Worm (Caenorhabditis elegans): ENCODE data around the gene crn-3.

crn-3 gene

ce11 chrII:10545924-10546783 lies 41.7 kb upstream of the crn-3 start (continued):
- no peak for TF ChIP-seq lsl-1 (GFP tag; optimal IDR thresholded peaks at IDR 0.05)

- no peak for TF ChIP-seq die-1 (tag; optimal IDR thresholded peaks at IDR 0.05)
- TF ChIP-seq ztf-22 (GFP tag; optimal IDR thresholded peaks at IDR 0.05), result no peak
- no peak for TF ChIP-seq ztf-26 (tag; optimal IDR thresholded peaks at IDR 0.05)
- no peak for TF ChIP-seq nfya-1 (tag; optimal IDR thresholded peaks at IDR 0.05; ENCODE audit: borderline replicate concordance, insufficient read depth)
- TF ChIP-seq nfyb-1 (GFP tag; IDR thresholded peaks at IDR 0.05), result 0 out of 2 replicates have a peak, but pooled peaks have one; percentile 7
- TF ChIP-seq ceh-79 (tag; optimal IDR thresholded peaks at IDR 0.05), result no peak
- TF ChIP-seq lin-26 (GFP tag; IDR thresholded peaks at IDR 0.05), result no peak
- no peak for TF ChIP-seq akir-1 (GFP tag; optimal IDR thresholded peaks at IDR 0.05)
- no peak for TF ChIP-seq athp-1 (tag; optimal IDR thresholded peaks at IDR 0.05)
- TF ChIP-seq Y56A3A.18 (GFP tag; IDR thresholded peaks at IDR 0.05), result no peak
- 0 out of 2 replicates have a peak, but pooled peaks have one; percentile 10 for TF ChIP-seq Y95B8A.8 (GFP tag; IDR thresholded peaks at IDR 0.05)
- TF ChIP-seq egl-44 (GFP tag; IDR thresholded peaks at IDR 0.05), result no peak
- TF ChIP-seq F57A8.1 (GFP tag; optimal IDR thresholded peaks at IDR 0.05), result no peak
- no peak for TF ChIP-seq D2030.7 (GFP tag; IDR thresholded peaks at IDR 0.05)
- peak; percentile 30 for TF ChIP-seq pha-4 (tag; optimal IDR thresholded peaks at IDR 0.05)
- no peak for TF ChIP-seq unc-62 (GFP tag; optimal IDR thresholded peaks at IDR 0.05)
- no peak for TF ChIP-seq zim-3 (tag; optimal IDR thresholded peaks at IDR 0.05)
- TF ChIP-seq cebp-1 (GFP tag; IDR thresholded peaks at IDR 0.05), result no peak
- no peak for TF ChIP-seq cebp-1 (tag; optimal IDR thresholded peaks at IDR 0.05)
- no peak for TF ChIP-seq B0261.1 (tag; optimal IDR thresholded peaks at IDR 0.05)
- no peak for TF ChIP-seq bed-2 (GFP tag; IDR thresholded peaks at IDR 0.05)
- no peak for TF ChIP-seq ets-4 (GFP tag; optimal IDR thresholded peaks at IDR 0.05)
- no peak for TF ChIP-seq nhr-90 (tag; optimal IDR thresholded peaks at IDR 0.05)
- TF ChIP-seq nhr-80 (tag; optimal IDR thresholded peaks at IDR 0.05), result no peak
- no peak for TF ChIP-seq tbx-9 (tag; optimal IDR thresholded peaks at IDR 0.05; ENCODE audit: borderline replicate concordance)
- TF ChIP-seq Y53G8AR.9 (GFP tag; conservative IDR thresholded peaks at IDR 0.05), result no peak
- TF ChIP-seq rcor-1 (GFP tag; IDR thresholded peaks at IDR 0.05), result no peak
These were observed 41.1 kb upstream of the crn-3 start for ce11 chrII:10546784-10547087.

- TF ChIP-seq nfyb-1 (GFP tag; IDR thresholded peaks at IDR 0.05), result peak; percentile 70
- peak; percentile 80 for TF ChIP-seq ztf-26 (tag; optimal IDR thresholded peaks at IDR 0.05)
- TF ChIP-seq cebp-1 (GFP tag; IDR thresholded peaks at IDR 0.05), result no peak
- peak; percentile 41 for TF ChIP-seq cebp-1 (tag; optimal IDR thresholded peaks at IDR 0.05)
- TF ChIP-seq hlh-26 (GFP tag; conservative IDR thresholded peaks at IDR 0.05), result no peak
- TF ChIP-seq lin-26 (GFP tag; IDR thresholded peaks at IDR 0.05), result no peak; the same call in 1 of the 2 replicates
- peak; percentile 63; the same call in 1 of the 2 replicates for TF ChIP-seq K11D2.4 (GFP tag; IDR thresholded peaks at IDR 0.05)
- peak; percentile 51 for TF ChIP-seq mcd-1 (GFP tag; IDR thresholded peaks at IDR 0.05)
- TF ChIP-seq nhr-90 (tag; optimal IDR thresholded peaks at IDR 0.05), result no peak
- no peak for TF ChIP-seq ceh-79 (tag; optimal IDR thresholded peaks at IDR 0.05)
- TF ChIP-seq pbrm-1 (GFP tag; IDR thresholded peaks at IDR 0.05), result peak; percentile 42; the same call in 1 of the 2 replicates
- peak; percentile 21; the same call in 1 of the 2 replicates for TF ChIP-seq hmg-1.2 (GFP tag; IDR thresholded peaks at IDR 0.05)
- TF ChIP-seq ama-1 (optimal IDR thresholded peaks at IDR 0.05), result peak; percentile 62
- TF ChIP-seq ama-1 (GFP tag; optimal IDR thresholded peaks at IDR 0.05), result no peak
- peak; percentile 17 for TF ChIP-seq athp-1 (tag; optimal IDR thresholded peaks at IDR 0.05)
- peak; percentile 77; the same call in 1 of the 2 replicates for TF ChIP-seq Y95B8A.8 (GFP tag; IDR thresholded peaks at IDR 0.05)
- TF ChIP-seq madf-10 (tag; optimal IDR thresholded peaks at IDR 0.05), result peak; percentile 5
- TF ChIP-seq B0336.3 (GFP tag; IDR thresholded peaks at IDR 0.05), result peak; percentile 66; the same call in 1 of the 2 replicates
- TF ChIP-seq Y53G8AR.9 (GFP tag; conservative IDR thresholded peaks at IDR 0.05), result 0 out of 2 replicates have a peak, but pooled peaks have one; percentile 12
- TF ChIP-seq F55B11.4 (tag; optimal IDR thresholded peaks at IDR 0.05; ENCODE audit: borderline replicate concordance, insufficient read depth), result no peak
- no peak for TF ChIP-seq B0019.2 (GFP tag; conservative IDR thresholded peaks at IDR 0.05)
- peak; percentile 64 for TF ChIP-seq C06A6.2 (GFP tag; conservative IDR thresholded peaks at IDR 0.05)
- peak; percentile 85 for TF ChIP-seq F52B5.7 (tag; optimal IDR thresholded peaks at IDR 0.05)
- peak; percentile 19; the same call in 1 of the 2 replicates for TF ChIP-seq egl-44 (GFP tag; IDR thresholded peaks at IDR 0.05)
- peak; percentile 6; the same call in 1 of the 2 replicates for TF ChIP-seq C17E4.6 (GFP tag; IDR thresholded peaks at IDR 0.05)
- no peak for TF ChIP-seq F23B12.7 (tag; optimal IDR thresholded peaks at IDR 0.05; ENCODE audit: insufficient read depth)
- peak; percentile 6 for TF ChIP-seq T07F8.4 (tag; optimal IDR thresholded peaks at IDR 0.05)
These were observed 40.5 kb upstream of the crn-3 start for ce11 chrII:10547311-10547710.
